Worm (Caenorhabditis elegans): ENCODE measurements around the gene cutl-22.

The cutl-22 gene

ce11 chrV:1151324-1151742 lies 9.8 kb downstream of the cutl-22 start (continued):
- TF ChIP-seq pag-3 (tag; optimal IDR thresholded peaks at IDR 0.05; ENCODE audit: borderline replicate concordance): peak; percentile 76
- TF ChIP-seq K02D7.2 (tag; optimal IDR thresholded peaks at IDR 0.05): no peak
- TF ChIP-seq ceh-48 (tag; optimal IDR thresholded peaks at IDR 0.05): peak; percentile 92
- peak; percentile 98 for TF ChIP-seq ceh-31 (tag; optimal IDR thresholded peaks at IDR 0.05)
- TF ChIP-seq hlh-30 (tag; optimal IDR thresholded peaks at IDR 0.05; ENCODE audit: insufficient read depth): peak; percentile 85
- peak; percentile 50 for TF ChIP-seq ttx-3 (tag; optimal IDR thresholded peaks at IDR 0.05)
- peak; percentile 22 for TF ChIP-seq fax-1 (tag; optimal IDR thresholded peaks at IDR 0.05)
- peak; percentile 61 for TF ChIP-seq pqm-1 (tag; optimal IDR thresholded peaks at IDR 0.05)
- TF ChIP-seq ztf-16 (tag; optimal IDR thresholded peaks at IDR 0.05): peak; percentile 8
- TF ChIP-seq mec-3 (tag; optimal IDR thresholded peaks at IDR 0.05; ENCODE audit: borderline replicate concordance): no peak
- peak; percentile 97 for TF ChIP-seq unc-42 (tag; optimal IDR thresholded peaks at IDR 0.05)
- peak; percentile 87 for TF ChIP-seq K09A11.1 (tag; optimal IDR thresholded peaks at IDR 0.05; ENCODE audit: insufficient read depth)
- peak; percentile 99 for TF ChIP-seq rnt-1 (tag; optimal IDR thresholded peaks at IDR 0.05)
- peak; percentile 99 for TF ChIP-seq ceh-34 (tag; optimal IDR thresholded peaks at IDR 0.05)
- peak; percentile 21 for TF ChIP-seq nhr-232 (tag; optimal IDR thresholded peaks at IDR 0.05)
- TF ChIP-seq sdc-2 (tag; optimal IDR thresholded peaks at IDR 0.05): peak; percentile 78
- TF ChIP-seq odd-2 (tag; optimal IDR thresholded peaks at IDR 0.05): no peak
- peak; percentile 75; the same call in 1 of the 2 replicates for TF ChIP-seq unc-3 (GFP tag; conservative IDR thresholded peaks at IDR 0.05)
- peak; percentile 95 for TF ChIP-seq unc-3 (tag; optimal IDR thresholded peaks at IDR 0.05)
- peak; percentile 98 for TF ChIP-seq ref-2 (tag; optimal IDR thresholded peaks at IDR 0.05)
- peak; percentile 68 for TF ChIP-seq ceh-19 (GFP tag; optimal IDR thresholded peaks at IDR 0.05)
- TF ChIP-seq hlh-15 (tag; optimal IDR thresholded peaks at IDR 0.05): no peak
- TF ChIP-seq ceh-30 (tag; optimal IDR thresholded peaks at IDR 0.05): peak; percentile 85
- peak; percentile 59 for TF ChIP-seq hlh-6 (tag; optimal IDR thresholded peaks at IDR 0.05)
- TF ChIP-seq madf-2 (tag; optimal IDR thresholded peaks at IDR 0.05): peak; percentile 29
- TF ChIP-seq ets-4 (tag; optimal IDR thresholded peaks at IDR 0.05): peak; percentile 87
- TF ChIP-seq sox-4 (tag; optimal IDR thresholded peaks at IDR 0.05): no peak
- peak; percentile 15 for TF ChIP-seq ceh-22 (tag; optimal IDR thresholded peaks at IDR 0.05)
- no peak for TF ChIP-seq npax-4 (tag; optimal IDR thresholded peaks at IDR 0.05)
- peak; percentile 1 for TF ChIP-seq pax-1 (tag; optimal IDR thresholded peaks at IDR 0.05)
- peak; percentile 92 for TF ChIP-seq unc-55 (GFP tag; optimal IDR thresholded peaks at IDR 0.05)
- no peak for TF ChIP-seq C38D4.7 (GFP tag; optimal IDR thresholded peaks at IDR 0.05)
- TF ChIP-seq ceh-18 (tag; optimal IDR thresholded peaks at IDR 0.05): peak; percentile 99
- no peak for TF ChIP-seq pha-4 (tag; optimal IDR thresholded peaks at IDR 0.05)
- peak; percentile 40 for TF ChIP-seq tbx-7 (tag; optimal IDR thresholded peaks at IDR 0.05)
- peak; percentile 64 for TF ChIP-seq pha-2 (tag; optimal IDR thresholded peaks at IDR 0.05)
- peak; percentile 40 for TF ChIP-seq sox-2 (GFP tag; IDR thresholded peaks at IDR 0.05)
- peak; percentile 88 for TF ChIP-seq T23F11.4 (GFP tag; optimal IDR thresholded peaks at IDR 0.05)
- TF ChIP-seq unc-86 (tag; optimal IDR thresholded peaks at IDR 0.05): peak; percentile 96

ce11 chrV:1151830-1152229 lies 10.3 kb downstream of the cutl-22 start:
- TF ChIP-seq madf-2 (tag; optimal IDR thresholded peaks at IDR 0.05): no peak
- no peak for TF ChIP-seq unc-86 (tag; optimal IDR thresholded peaks at IDR 0.05)
- no peak for TF ChIP-seq dmd-4 (tag; optimal IDR thresholded peaks at IDR 0.05; ENCODE audit: borderline replicate concordance)

ce11 chrV:1152736-1153135 lies 11.2 kb downstream of the cutl-22 start:
- TF ChIP-seq ceh-30 (tag; optimal IDR thresholded peaks at IDR 0.05): no peak
- TF ChIP-seq rnt-1 (tag; optimal IDR thresholded peaks at IDR 0.05): no peak
- no peak for TF ChIP-seq che-1 (tag; optimal IDR thresholded peaks at IDR 0.05)
- TF ChIP-seq K09A11.1 (tag; optimal IDR thresholded peaks at IDR 0.05; ENCODE audit: insufficient read depth): no peak
- no peak for TF ChIP-seq ceh-22 (tag; optimal IDR thresholded peaks at IDR 0.05)
- TF ChIP-seq hlh-13 (GFP tag; optimal IDR thresholded peaks at IDR 0.05): no peak
- TF ChIP-seq ceh-14 (tag; optimal IDR thresholded peaks at IDR 0.05): no peak
- no peak for TF ChIP-seq ceh-18 (tag; optimal IDR thresholded peaks at IDR 0.05)
- TF ChIP-seq hlh-30 (tag; optimal IDR thresholded peaks at IDR 0.05; ENCODE audit: insufficient read depth): no peak
- TF ChIP-seq ama-1 (optimal IDR thresholded peaks at IDR 0.05): no peak
- no peak for TF ChIP-seq ceh-45 (GFP tag; IDR thresholded peaks at IDR 0.05)
- no peak for TF ChIP-seq unc-55 (GFP tag; optimal IDR thresholded peaks at IDR 0.05)
- no peak for TF ChIP-seq pax-1 (tag; optimal IDR thresholded peaks at IDR 0.05)
